Worm (Caenorhabditis elegans): ENCODE measurements around the gene vps-15.

ce11 chrII:11902203-11902602 is 13.4 kb downstream of the vps-15 start:
- TF ChIP-seq elt-1 (tag; optimal IDR thresholded peaks at IDR 0.05; ENCODE audit: borderline replicate concordance, insufficient read depth) = no peak
- no peak for TF ChIP-seq flh-1 (GFP tag; optimal IDR thresholded peaks at IDR 0.05)
- no peak for TF ChIP-seq ces-1 (GFP tag; optimal IDR thresholded peaks at IDR 0.05)
- no peak for TF ChIP-seq mep-1 (tag; optimal IDR thresholded peaks at IDR 0.05)
- TF ChIP-seq snpc-4 (tag; optimal IDR thresholded peaks at IDR 0.05) = no peak
- TF ChIP-seq elt-3 (tag; optimal IDR thresholded peaks at IDR 0.05) = no peak
- no peak for TF ChIP-seq lin-13 (tag; optimal IDR thresholded peaks at IDR 0.05)
- TF ChIP-seq ceh-83 (GFP tag; optimal IDR thresholded peaks at IDR 0.05) = no peak
- TF ChIP-seq cnd-1 (tag; optimal IDR thresholded peaks at IDR 0.05) = no peak
- no peak for TF ChIP-seq M03D4.4 (tag; optimal IDR thresholded peaks at IDR 0.05)
- no peak for TF ChIP-seq nhr-12 (tag; optimal IDR thresholded peaks at IDR 0.05)
- TF ChIP-seq ceh-43 (GFP tag; optimal IDR thresholded peaks at IDR 0.05) = no peak
- no peak for TF ChIP-seq lsy-2 (tag; optimal IDR thresholded peaks at IDR 0.05)
- no peak for TF ChIP-seq nhr-76 (tag; optimal IDR thresholded peaks at IDR 0.05)
